Worm (Caenorhabditis elegans) whole organism, midembryonic: ENCODE results near the gene F56D1.1.

ENCODE experiments used
- T22C8.4 ChIP-seq: fragments of 200-800 bp; sonication (Bioruptor generic); IDR thresholded peaks from 2 replicates; pipeline ENCODE4 v1.3.6; 2022; ENCODE audit warnings: missing genetic modification characterization, missing compliant biosample characterization
- cog-1 ChIP-seq: sonication (generic microtip); optimal IDR thresholded peaks from 2 replicates; lab custom pipeline; 2016; ENCODE audit warnings: missing genetic modification characterization, missing compliant biosample characterization
- flt-1 ChIP-seq: fragments of 200-800 bp; sonication (Bioruptor generic); IDR thresholded peaks from 2 replicates; pipeline ENCODE4 v1.3.6; 2022; ENCODE audit warnings: missing genetic modification characterization, missing compliant biosample characterization
- klf-2 ChIP-seq: fragments of 200-800 bp; sonication (Bioruptor generic); conservative IDR thresholded peaks from 2 replicates; pipeline ENCODE4 v1.3.6; 2022; ENCODE audit warnings: missing genetic modification reagents, missing genetic modification characterization, missing compliant biosample characterization
- tab-1 ChIP-seq: fragments of 200-800 bp; sonication (Bioruptor generic); IDR thresholded peaks from 2 replicates; pipeline ENCODE4 v1.3.6; 2022; ENCODE audit warnings: missing genetic modification characterization, missing compliant biosample characterization

ce11 chrII:5496375-5496774 is 18.0 kb downstream of the F56D1.1 start, which contains the start of gene F12A10.1:
- TF ChIP-seq T22C8.4 (GFP tag; lab: Robert Waterston, UW) (no peak), cog-1 (tag; lab: Kevin White, UChicago) (no peak), tab-1 (GFP tag; lab: Robert Waterston, UW) (no peak), flt-1 (GFP tag; lab: Robert Waterston, UW) (no peak), klf-2 (GFP tag; lab: Robert Waterston, UW) (no peak)
